Fruit fly (Drosophila melanogaster) whole organism, embryonic: Measurements from ENCODE around the gene CG14195.

Source experiments
- Asciz ChIP-seq: fragments of 200-800 bp; sonication (Bioruptor generic); optimal IDR thresholded peaks from 2 replicates; lab custom pipeline; 2017; ENCODE audit warnings: missing biosample characterization, mild to moderate bottlenecking, missing genetic modification characterization, missing genetic modification reagents
- Bgb ChIP-seq: fragments of 200-800 bp; sonication (Bioruptor generic); IDR thresholded peaks from 2 replicates; pipeline ENCODE4 v1.3.6; 2022; ENCODE audit warnings: missing biosample characterization, missing genetic modification characterization; ENCODE audit not compliant: partially characterized antibody
- CG10209 ChIP-seq: fragments of 200-800 bp; sonication (Bioruptor generic); optimal IDR thresholded peaks from 3 replicates; lab custom pipeline; 2017; ENCODE audit warnings: missing biosample characterization, mild to moderate bottlenecking, missing genetic modification characterization, missing genetic modification reagents
- CG13287 ChIP-seq: fragments of 200-800 bp; sonication (Bioruptor generic); IDR thresholded peaks from 2 replicates; pipeline ENCODE4 v1.3.6; 2022; ENCODE audit warnings: missing biosample characterization, missing genetic modification characterization; ENCODE audit not compliant: partially characterized antibody
- CG14050 ChIP-seq: fragments of 200-800 bp; sonication (Bioruptor generic); IDR thresholded peaks from 3 replicates; pipeline ENCODE4 v1.3.6; 2022; ENCODE audit warnings: missing biosample characterization, missing genetic modification characterization
- CG15011 ChIP-seq: fragments of 200-800 bp; sonication (Bioruptor generic); optimal IDR thresholded peaks from 3 replicates; lab custom pipeline; 2018; ENCODE audit warnings: missing biosample characterization, mild to moderate bottlenecking, missing genetic modification characterization
- CG15479 ChIP-seq: fragments of 200-800 bp; sonication (Bioruptor generic); optimal IDR thresholded peaks from 3 replicates; lab custom pipeline; 2019; ENCODE audit warnings: missing biosample characterization, mild to moderate bottlenecking, missing genetic modification characterization, moderate library complexity
- CG1603 ChIP-seq: fragments of 200-800 bp; sonication (Bioruptor generic); optimal IDR thresholded peaks from 2 replicates; lab custom pipeline; 2019; ENCODE audit warnings: missing biosample characterization, mild to moderate bottlenecking, missing genetic modification characterization, moderate library complexity
- CG18262 ChIP-seq: fragments of 200-800 bp; optimal IDR thresholded peaks from 3 replicates; lab custom pipeline; 2019; ENCODE audit warnings: missing biosample characterization, mild to moderate bottlenecking, missing genetic modification characterization, moderate library complexity
- CG2875 ChIP-seq: fragments of 200-800 bp; sonication (Bioruptor generic); optimal IDR thresholded peaks from 2 replicates; lab custom pipeline; 2017; ENCODE audit warnings: missing biosample characterization, mild to moderate bottlenecking, missing genetic modification characterization, missing genetic modification reagents
- CG3407 ChIP-seq: fragments of 200-800 bp; sonication (Bioruptor generic); optimal IDR thresholded peaks from 2 replicates; lab custom pipeline; 2018; ENCODE audit warnings: missing biosample characterization, mild to moderate bottlenecking, missing genetic modification characterization
- CG34224 ChIP-seq: fragments of 200-800 bp; sonication (Bioruptor generic); IDR thresholded peaks from 3 replicates; pipeline ENCODE4 v1.3.6; 2022; ENCODE audit warnings: missing biosample characterization, missing genetic modification characterization; ENCODE audit not compliant: partially characterized antibody
- CG4282 ChIP-seq: fragments of 200-800 bp; sonication (Bioruptor generic); optimal IDR thresholded peaks from 2 replicates; lab custom pipeline; 2016; ENCODE audit warnings: missing biosample characterization, missing genetic modification characterization
- CG4360 ChIP-seq: fragments of 200-800 bp; sonication (Bioruptor generic); IDR thresholded peaks from 2 replicates; pipeline ENCODE4 v1.3.6; 2022; ENCODE audit warnings: missing biosample characterization, missing genetic modification characterization
- CG4854 ChIP-seq: fragments of 200-800 bp; sonication (Bioruptor generic); optimal IDR thresholded peaks from 2 replicates; lab custom pipeline; 2016; ENCODE audit warnings: missing biosample characterization, missing genetic modification characterization, inconsistent platforms
- CG5953 ChIP-seq: fragments of 200-800 bp; sonication (Bioruptor generic); IDR thresholded peaks from 2 replicates; pipeline ENCODE4 v1.3.6; 2022; ENCODE audit warnings: missing biosample characterization, missing genetic modification characterization
- CG6689 ChIP-seq: fragments of 200-800 bp; sonication (Bioruptor generic); IDR thresholded peaks from 2 replicates; pipeline ENCODE4 v1.3.6; 2022; ENCODE audit warnings: missing biosample characterization, missing genetic modification characterization
- CG7372 ChIP-seq: fragments of 200-800 bp; sonication (Bioruptor generic); IDR thresholded peaks from 2 replicates; pipeline ENCODE4 v1.3.6; 2022; ENCODE audit warnings: missing biosample characterization, missing genetic modification characterization
- CG7556 ChIP-seq: fragments of 200-800 bp; sonication (Bioruptor generic); optimal IDR thresholded peaks from 2 replicates; lab custom pipeline; 2017; ENCODE audit warnings: missing biosample characterization, mild to moderate bottlenecking, missing genetic modification characterization
- CoRest ChIP-seq: fragments of 200-800 bp; sonication (Bioruptor generic); optimal IDR thresholded peaks from 3 replicates; lab custom pipeline; 2018; ENCODE audit warnings: missing biosample characterization, mild to moderate bottlenecking, missing genetic modification characterization, moderate library complexity
- D19B ChIP-seq: fragments of 200-800 bp; sonication (Bioruptor generic); optimal IDR thresholded peaks from 2 replicates; lab custom pipeline; 2017; ENCODE audit warnings: missing biosample characterization, mild to moderate bottlenecking, missing genetic modification characterization
- Dbx ChIP-seq: fragments of 200-800 bp; sonication (Bioruptor generic); IDR thresholded peaks from 3 replicates; pipeline ENCODE4 v1.3.6; 2022; ENCODE audit warnings: missing biosample characterization, missing genetic modification characterization
- Dp ChIP-seq: fragments of 200-800 bp; sonication (Bioruptor generic); optimal IDR thresholded peaks from 2 replicates; lab custom pipeline; 2018; ENCODE audit warnings: missing biosample characterization, mild to moderate bottlenecking, missing genetic modification characterization, moderate library complexity
- Eip74EF ChIP-seq, 2 experiments: fragments of 200-800 bp in 1 of 2; fragments of >200 bp in 1 of 2; sonication (Bioruptor generic) in 1 of 2; optimal IDR thresholded peaks; 2 replicates each; lab custom pipeline; 2017 to 2019; ENCODE audit warnings: missing biosample characterization in 2 of 2, missing genetic modification characterization in 2 of 2, mild to moderate bottlenecking in 1 of 2, moderate library complexity in 1 of 2
- Hr39 ChIP-seq: fragments of >200 bp; optimal IDR thresholded peaks from 2 replicates; lab custom pipeline; 2017
- Lim3 ChIP-seq: fragments of 200-800 bp; sonication (Bioruptor generic); IDR thresholded peaks from 2 replicates; pipeline ENCODE4 v1.3.6; 2022; ENCODE audit warnings: missing biosample characterization, missing genetic modification characterization
- Opbp ChIP-seq: fragments of 200-800 bp; sonication (Bioruptor generic); IDR thresholded peaks from 3 replicates; pipeline ENCODE4 v1.3.6; 2022; ENCODE audit warnings: missing biosample characterization, missing genetic modification characterization; ENCODE audit not compliant: partially characterized antibody
- Ravus ChIP-seq: fragments of 200-800 bp; sonication (Bioruptor generic); IDR thresholded peaks from 2 replicates; pipeline ENCODE4 v1.3.6; 2022; ENCODE audit warnings: missing biosample characterization, missing genetic modification characterization
- Sox102F ChIP-seq: fragments of 200-800 bp; sonication (Bioruptor generic); optimal IDR thresholded peaks from 2 replicates; lab custom pipeline; 2018; ENCODE audit warnings: missing biosample characterization, mild to moderate bottlenecking, missing genetic modification characterization, moderate library complexity
- Usf ChIP-seq: fragments of 200-800 bp; sonication (Bioruptor generic); optimal IDR thresholded peaks from 2 replicates; lab custom pipeline; 2017; ENCODE audit warnings: missing genotype, missing biosample characterization, missing genetic modification characterization
- amos ChIP-seq: fragments of 200-800 bp; sonication (Bioruptor generic); IDR thresholded peaks from 2 replicates; pipeline ENCODE4 v1.3.6; 2022; ENCODE audit warnings: missing biosample characterization, missing genetic modification characterization; ENCODE audit not compliant: partially characterized antibody
- aop ChIP-seq: fragments of 200-800 bp; sonication (Bioruptor generic); IDR thresholded peaks from 2 replicates; pipeline ENCODE4 v1.3.6; 2022; ENCODE audit warnings: missing biosample characterization, missing genetic modification characterization
- ash1 ChIP-seq: fragments of 200-800 bp; sonication (Bioruptor generic); optimal IDR thresholded peaks from 2 replicates; lab custom pipeline; 2018; ENCODE audit warnings: missing biosample characterization, mild to moderate bottlenecking, missing genetic modification characterization
- br ChIP-seq: fragments of >200 bp; optimal IDR thresholded peaks from 2 replicates; lab custom pipeline; 2017
- chm ChIP-seq: fragments of 200-800 bp; sonication (Bioruptor generic); IDR thresholded peaks from 2 replicates; pipeline ENCODE4 v1.3.6; 2022; ENCODE audit warnings: missing biosample characterization, missing genetic modification characterization
- crc ChIP-seq: fragments of 200-800 bp; sonication (Bioruptor generic); optimal IDR thresholded peaks from 2 replicates; lab custom pipeline; 2016; ENCODE audit warnings: missing biosample characterization, missing genetic modification characterization
- croc ChIP-seq: fragments of 200-800 bp; sonication (Bioruptor generic); conservative IDR thresholded peaks from 3 replicates; pipeline ENCODE4 v1.3.6; 2022; ENCODE audit warnings: missing biosample characterization, missing genetic modification characterization
- dati ChIP-seq: fragments of 200-800 bp; sonication (Bioruptor generic); IDR thresholded peaks from 2 replicates; pipeline ENCODE4 v1.3.6; 2022; ENCODE audit warnings: missing biosample characterization, missing genetic modification characterization
- dmrt99B ChIP-seq: fragments of 200-800 bp; sonication (Bioruptor generic); optimal IDR thresholded peaks from 2 replicates; lab custom pipeline; 2018; ENCODE audit warnings: missing biosample characterization, mild to moderate bottlenecking, missing genetic modification characterization, moderate library complexity
- ewg ChIP-seq: fragments of 200-800 bp; sonication (Bioruptor generic); optimal IDR thresholded peaks from 3 replicates; lab custom pipeline; 2017; ENCODE audit warnings: mild to moderate bottlenecking, missing biosample characterization, missing genetic modification reagents, missing genetic modification characterization
- fd96Cb ChIP-seq: fragments of 200-800 bp; sonication (Bioruptor generic); optimal IDR thresholded peaks from 2 replicates; lab custom pipeline; 2018; ENCODE audit warnings: missing biosample characterization, mild to moderate bottlenecking, missing genetic modification characterization, moderate library complexity
- ind ChIP-seq: fragments of 200-800 bp; sonication (Bioruptor generic); optimal IDR thresholded peaks from 3 replicates; lab custom pipeline; 2016; ENCODE audit warnings: missing biosample characterization, missing genetic modification characterization
- mld ChIP-seq: fragments of 200-800 bp; sonication (Bioruptor generic); IDR thresholded peaks from 3 replicates; pipeline ENCODE4 v1.3.6; 2022; ENCODE audit warnings: missing biosample characterization, missing genetic modification characterization; ENCODE audit not compliant: partially characterized antibody
- nerfin-1 ChIP-seq: fragments of 200-800 bp; sonication (Bioruptor generic); optimal IDR thresholded peaks from 3 replicates; lab custom pipeline; 2019; ENCODE audit warnings: missing biosample characterization, mild to moderate bottlenecking, missing genetic modification characterization, moderate library complexity
- schlank ChIP-seq: fragments of 200-800 bp; sonication (Bioruptor generic); optimal IDR thresholded peaks from 2 replicates; lab custom pipeline; 2018; ENCODE audit warnings: missing biosample characterization, mild to moderate bottlenecking, missing genetic modification characterization
- scrt ChIP-seq: fragments of 200-800 bp; sonication (Bioruptor generic); optimal IDR thresholded peaks from 2 replicates; lab custom pipeline; 2018; ENCODE audit warnings: missing biosample characterization, mild to moderate bottlenecking, missing genetic modification characterization, moderate library complexity
- tin ChIP-seq: fragments of 200-800 bp; sonication (Bioruptor generic); optimal IDR thresholded peaks from 3 replicates; lab custom pipeline; 2016; ENCODE audit warnings: missing biosample characterization, missing genetic modification characterization
- tio ChIP-seq: fragments of 200-800 bp; sonication (Bioruptor generic); optimal IDR thresholded peaks from 2 replicates; lab custom pipeline; 2017; ENCODE audit warnings: missing biosample characterization, missing genetic modification characterization, inconsistent platforms
- tup ChIP-seq: fragments of 200-800 bp; sonication (Bioruptor generic); optimal IDR thresholded peaks from 2 replicates; lab custom pipeline; 2016; ENCODE audit warnings: missing biosample characterization, mild to moderate bottlenecking, missing genetic modification characterization, moderate library complexity
- usp ChIP-seq: fragments of >200 bp; optimal IDR thresholded peaks from 2 replicates; lab custom pipeline; 2017; ENCODE audit warnings: missing biosample characterization, missing genetic modification characterization

CG14195 gene

dm6 chrX:19224580-19225303 lies 12.9 kb upstream of the CG14195 start (continued):
- TF ChIP-seq CG15479 (GFP tag; lab: Kevin White, UChicago): no peak
- TF ChIP-seq Bgb (GFP tag; lab: Robert Waterston, UW): no peak
- TF ChIP-seq CG5953 (GFP tag; lab: Robert Waterston, UW): no peak
- no peak for TF ChIP-seq br (lab: Kevin White, UChicago)
- no peak for TF ChIP-seq Dp
- TF ChIP-seq croc: no peak
- no peak for TF ChIP-seq Asciz (GFP tag; lab: Kevin White, UChicago)
- no peak for TF ChIP-seq D19B (GFP tag; lab: Kevin White, UChicago)
- no peak for TF ChIP-seq CG15011 (GFP tag; lab: Kevin White, UChicago)
- TF ChIP-seq Hr39 (lab: Kevin White, UChicago): no peak
- TF ChIP-seq CG4854: no peak
- no peak for TF ChIP-seq CG4360 (GFP tag; lab: Robert Waterston, UW)
- no peak for TF ChIP-seq tup (GFP tag; lab: Kevin White, UChicago)
- TF ChIP-seq CG2875: no peak
- TF ChIP-seq amos: no peak
- no peak for TF ChIP-seq Ravus (GFP tag; lab: Robert Waterston, UW)
- TF ChIP-seq ewg (GFP tag; lab: Kevin White, UChicago): peak; percentile 14
- TF ChIP-seq Sox102F (GFP tag; lab: Kevin White, UChicago): peak; percentile 64
- TF ChIP-seq CG14050 (GFP tag; lab: Robert Waterston, UW): no peak
- TF ChIP-seq dati (GFP tag; lab: Robert Waterston, UW): no peak
- TF ChIP-seq chm (GFP tag; lab: Robert Waterston, UW): no peak
- TF ChIP-seq CG13287 (GFP tag; lab: Robert Waterston, UW): no peak
- peak; percentile 42; the same call in 1 of the 2 replicates for TF ChIP-seq CG6689 (GFP tag; lab: Robert Waterston, UW)
- peak; percentile 70 for TF ChIP-seq dmrt99B (tag; lab: Kevin White, UChicago)
- TF ChIP-seq tio (GFP tag; lab: Kevin White, UChicago): no peak
- no peak for TF ChIP-seq CG34224 (GFP tag; lab: Robert Waterston, UW)
- TF ChIP-seq CG1603 (tag; lab: Kevin White, UChicago): no peak
- TF ChIP-seq Eip74EF (GFP tag; optimal IDR thresholded peaks at IDR 0.05; lab: Kevin White, UChicago): peak in 1 of 2 experiments; percentile 22
- TF ChIP-seq CG7372 (GFP tag; lab: Robert Waterston, UW): no peak
- no peak for TF ChIP-seq Usf (GFP tag; lab: Kevin White, UChicago)
- TF ChIP-seq CG18262: peak; percentile 80
- no peak for TF ChIP-seq Dbx (GFP tag; lab: Robert Waterston, UW)
- TF ChIP-seq fd96Cb (tag; lab: Kevin White, UChicago): peak; percentile 53
- TF ChIP-seq CG7556 (GFP tag; lab: Kevin White, UChicago): peak; percentile 76
- TF ChIP-seq CoRest: peak; percentile 63
- TF ChIP-seq schlank (tag; lab: Kevin White, UChicago): no peak
- TF ChIP-seq mld (GFP tag; lab: Robert Waterston, UW): no peak
- peak; percentile 5 for TF ChIP-seq tin (GFP tag; lab: Kevin White, UChicago)
- no peak for TF ChIP-seq CG4282 (GFP tag; lab: Kevin White, UChicago)
- TF ChIP-seq Opbp: no peak
- no peak for TF ChIP-seq ash1
- peak; percentile 34 for TF ChIP-seq CG10209 (GFP tag; lab: Kevin White, UChicago)
- TF ChIP-seq CG3407 (GFP tag; lab: Kevin White, UChicago): no peak
- TF ChIP-seq aop: no peak
- no peak for TF ChIP-seq scrt
- TF ChIP-seq crc (GFP tag; lab: Kevin White, UChicago): no peak
- TF ChIP-seq ind: peak; percentile 18
- TF ChIP-seq Lim3 (GFP tag; lab: Robert Waterston, UW): no peak
- TF ChIP-seq nerfin-1 (tag; lab: Kevin White, UChicago): no peak
- TF ChIP-seq usp: no peak
